Worm (Caenorhabditis elegans): Measurements from ENCODE around the gene R10F2.4.

The R10F2.4 gene

DNA sequence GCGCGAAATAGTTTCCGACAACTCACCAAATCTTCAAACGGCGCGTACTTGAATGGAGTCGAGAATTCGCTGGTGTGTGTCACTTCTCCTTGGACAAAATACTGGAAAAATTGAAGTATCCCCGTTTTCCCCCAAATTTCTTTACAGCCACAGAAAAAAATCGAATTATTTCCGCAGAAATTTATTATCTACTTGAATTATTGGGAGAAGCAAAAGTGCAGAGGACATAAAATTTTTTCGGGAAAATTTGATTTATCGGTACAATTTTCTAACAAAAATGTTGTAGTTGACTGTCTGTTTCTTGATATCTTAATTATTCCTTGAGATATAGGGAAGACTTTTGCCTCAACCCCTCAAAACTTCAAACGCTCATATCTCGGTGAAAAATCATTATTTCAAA, at the start of gene R10F2.4:
Gene R10F2.4 (minus strand): TSS at position 101 of the 400 bp plus-strand sequence.
- TF ChIP-seq nhr-12 (tag; optimal IDR thresholded peaks at IDR 0.05): no peak
- no peak for TF ChIP-seq efl-1 (optimal IDR thresholded peaks at IDR 0.05)
- peak in 1 of 2 experiments; percentile 37 for TF ChIP-seq efl-1 (GFP tag; optimal IDR thresholded peaks at IDR 0.05 in 1 of 2)

DNA sequence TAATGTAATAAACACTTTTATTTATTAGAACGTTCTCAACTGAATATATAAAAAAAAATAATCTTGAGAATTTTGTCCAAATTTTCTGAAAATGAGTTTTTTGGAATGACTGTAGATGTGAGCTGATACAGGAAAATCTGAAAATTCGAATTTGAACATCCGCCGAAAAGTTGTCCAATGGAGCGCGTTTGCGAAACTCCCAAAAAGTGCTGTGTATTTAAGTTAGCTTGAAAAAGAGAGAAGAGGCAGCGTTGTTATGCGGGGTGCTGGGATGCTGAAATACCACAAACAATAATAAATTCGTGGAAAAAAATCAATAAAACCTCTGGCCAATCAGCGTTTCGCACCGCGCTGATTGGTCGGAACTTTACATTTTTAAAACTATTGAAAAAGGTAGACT, 47.3 kb upstream of the R10F2.4 start:
- no peak for TF ChIP-seq egl-27 (tag; optimal IDR thresholded peaks at IDR 0.05)
- no peak for TF ChIP-seq nhr-90 (tag; optimal IDR thresholded peaks at IDR 0.05; ENCODE audit: poor library complexity)
- TF ChIP-seq elt-2 (tag; optimal IDR thresholded peaks at IDR 0.05): no peak
- no peak for TF ChIP-seq mdl-1 (tag; optimal IDR thresholded peaks at IDR 0.05)
- TF ChIP-seq efl-1 (optimal IDR thresholded peaks at IDR 0.05): peak in 1 of 2 experiments; percentile 54
- TF ChIP-seq efl-1 (GFP tag; optimal IDR thresholded peaks at IDR 0.05 in 1 of 2): peak; percentile 52 to 62
- no peak for TF ChIP-seq Y116A8C.19 (tag; optimal IDR thresholded peaks at IDR 0.05; ENCODE audit: borderline replicate concordance)
- no peak for TF ChIP-seq unc-130 (tag; optimal IDR thresholded peaks at IDR 0.05)
- no peak for TF ChIP-seq pag-3 (tag; optimal IDR thresholded peaks at IDR 0.05; ENCODE audit: borderline replicate concordance, insufficient read depth)
- peak in 1 of 3 experiments; percentile 44 for TF ChIP-seq dpl-1 (GFP tag; optimal IDR thresholded peaks at IDR 0.05)
- TF ChIP-seq unc-98 (GFP tag; IDR thresholded peaks at IDR 0.05): no peak
- no peak for TF ChIP-seq alr-1 (tag; optimal IDR thresholded peaks at IDR 0.05; ENCODE audit: borderline replicate concordance)
- no peak for TF ChIP-seq fkh-8 (tag; optimal IDR thresholded peaks at IDR 0.05)
- no peak for TF ChIP-seq vab-15 (tag; optimal IDR thresholded peaks at IDR 0.05)
- no peak for TF ChIP-seq F16B12.6 (tag; optimal IDR thresholded peaks at IDR 0.05)
- TF ChIP-seq nhr-12 (tag; optimal IDR thresholded peaks at IDR 0.05): no peak
- peak in 1 of 2 experiments; percentile 7 for TF ChIP-seq lin-35 (GFP tag; optimal IDR thresholded peaks at IDR 0.05)

DNA sequence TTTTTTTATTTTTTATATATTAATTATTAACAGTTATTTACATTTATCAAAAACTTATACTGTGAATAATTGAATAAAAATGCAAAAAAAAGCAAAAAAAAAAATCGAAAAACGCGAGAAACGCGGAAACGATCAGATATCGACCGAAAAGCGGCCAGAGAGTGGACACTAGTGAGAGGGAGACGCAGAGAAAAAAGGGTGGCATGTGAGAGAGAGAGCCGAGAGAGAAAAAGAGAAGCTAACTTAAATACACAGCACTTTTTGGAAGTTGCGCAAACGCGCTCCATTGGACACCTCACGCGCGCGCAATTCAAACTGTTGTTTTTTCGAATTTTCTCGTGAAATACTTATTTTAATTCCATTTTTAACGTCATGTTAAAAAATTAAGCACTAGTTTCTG, 43.5 kb upstream of the R10F2.4 start:
- TF ChIP-seq fos-1 (tag; optimal IDR thresholded peaks at IDR 0.05) (peak; percentile 65), ama-1 (optimal IDR thresholded peaks at IDR 0.05) (no peak), nhr-11 (tag; optimal IDR thresholded peaks at IDR 0.05) (peak; percentile 48), nhr-84 (tag; optimal IDR thresholded peaks at IDR 0.05) (no peak), fkh-10 (GFP tag; optimal IDR thresholded peaks at IDR 0.05) (peak; percentile 45), elt-2 (tag; optimal IDR thresholded peaks at IDR 0.05) (no peak), ets-5 (GFP tag; IDR thresholded peaks at IDR 0.05) (no peak), fkh-8 (tag; optimal IDR thresholded peaks at IDR 0.05) (peak; percentile 88), isw-1 (GFP tag; IDR thresholded peaks at IDR 0.05) (peak; percentile 93), C04F5.9 (tag; optimal IDR thresholded peaks at IDR 0.05) (peak; percentile 38), nhr-47 (tag; optimal IDR thresholded peaks at IDR 0.05) (peak; percentile 92), unc-98 (GFP tag; IDR thresholded peaks at IDR 0.05) (peak; percentile 77), nhr-19 (GFP tag; conservative IDR thresholded peaks at IDR 0.05) (peak; percentile 91), efl-1 (optimal IDR thresholded peaks at IDR 0.05) (peak; percentile 83 to 95), efl-1 (GFP tag; optimal IDR thresholded peaks at IDR 0.05 in 1 of 2) (peak; percentile 93 to 99), ceh-88 (GFP tag; IDR thresholded peaks at IDR 0.05) (peak; percentile 75; the same call in 1 of the 2 replicates), pqm-1 (tag; optimal IDR thresholded peaks at IDR 0.05) (no peak), swsn-7 (tag; optimal IDR thresholded peaks at IDR 0.05) (peak; percentile 88), sup-37 (GFP tag; optimal IDR thresholded peaks at IDR 0.05) (no peak), tbx-2 (tag; optimal IDR thresholded peaks at IDR 0.05) (peak; percentile 87), egl-13 (tag; optimal IDR thresholded peaks at IDR 0.05) (peak; percentile 66), rnt-1 (tag; optimal IDR thresholded peaks at IDR 0.05) (peak; percentile 90), zag-1 (tag; optimal IDR thresholded peaks at IDR 0.05) (no peak), pag-3 (tag; optimal IDR thresholded peaks at IDR 0.05; ENCODE audit: borderline replicate concordance, insufficient read depth) (no peak), mdl-1 (tag; optimal IDR thresholded peaks at IDR 0.05) (peak in 1 of 2 experiments; percentile 70), egl-27 (tag; optimal IDR thresholded peaks at IDR 0.05) (peak in 1 of 2 experiments; percentile 51), nhr-237 (tag; optimal IDR thresholded peaks at IDR 0.05) (peak; percentile 56), lin-35 (GFP tag; optimal IDR thresholded peaks at IDR 0.05) (peak; percentile 92 to 95), fkh-4 (tag; optimal IDR thresholded peaks at IDR 0.05; ENCODE audit: borderline replicate concordance) (peak; percentile 2), unc-62 (GFP tag; optimal IDR thresholded peaks at IDR 0.05) (no peak), lsy-2 (tag; optimal IDR thresholded peaks at IDR 0.05) (peak; percentile 84 to 90), ces-1 (GFP tag; optimal IDR thresholded peaks at IDR 0.05) (no peak), mep-1 (tag; optimal IDR thresholded peaks at IDR 0.05) (peak; percentile 83), blmp-1 (tag; optimal IDR thresholded peaks at IDR 0.05) (peak; percentile 67), mab-9 (GFP tag; IDR thresholded peaks at IDR 0.05) (peak; percentile 76), vab-15 (tag; optimal IDR thresholded peaks at IDR 0.05) (no peak), unc-30 (tag; optimal IDR thresholded peaks at IDR 0.05) (no peak), irx-1 (tag; optimal IDR thresholded peaks at IDR 0.05) (peak; percentile 80), grh-1 (GFP tag; IDR thresholded peaks at IDR 0.05) (peak; percentile 73), F16B12.6 (tag; optimal IDR thresholded peaks at IDR 0.05) (peak; percentile 58), nhr-71 (tag; optimal IDR thresholded peaks at IDR 0.05) (peak; percentile 95)

All from whole organism, L1 larva.